Worm (Caenorhabditis elegans): ENCODE measurements around the gene ppfr-4.

- TF ChIP-seq ama-1 (optimal IDR thresholded peaks at IDR 0.05) (no peak), hlh-11 (tag; optimal IDR thresholded peaks at IDR 0.05) (no peak), unc-39 (tag; optimal IDR thresholded peaks at IDR 0.05) (no peak), mep-1 (tag; optimal IDR thresholded peaks at IDR 0.05) (no peak), lin-39 (tag; optimal IDR thresholded peaks at IDR 0.05) (no peak), tag-97 (GFP tag; IDR thresholded peaks at IDR 0.05) (no peak), snpc-4 (tag; optimal IDR thresholded peaks at IDR 0.05) (no peak), mxl-2 (GFP tag; conservative IDR thresholded peaks at IDR 0.05) (no peak), lsy-2 (tag; optimal IDR thresholded peaks at IDR 0.05) (no peak), dmd-9 (GFP tag; IDR thresholded peaks at IDR 0.05) (no peak), T20F7.1 (GFP tag; optimal IDR thresholded peaks at IDR 0.05) (no peak), nhr-77 (tag; optimal IDR thresholded peaks at IDR 0.05) (no peak), nhr-76 (tag; optimal IDR thresholded peaks at IDR 0.05) (no peak)
These were observed 21.2 kb upstream of the ppfr-4 start for ce11 chrIII:2598491-2599065.

Data from whole organism, L4 larva.